Worm (Caenorhabditis elegans) whole organism, midembryonic: Measurements from ENCODE around the gene figl-1.
"Not testable (repeated sequence)": the region's sequence is repeated elsewhere in the genome, so short reads cannot be mapped to it uniquely, and the experiment has no call there.

Experiments used
- T22C8.4 ChIP-seq: fragments of 200-800 bp; sonication (Bioruptor generic); IDR thresholded peaks from 2 replicates; pipeline ENCODE4 v1.3.6; 2022; ENCODE audit warnings: missing genetic modification characterization, missing compliant biosample characterization
- cog-1 ChIP-seq: sonication (generic microtip); optimal IDR thresholded peaks from 2 replicates; lab custom pipeline; 2016; ENCODE audit warnings: missing genetic modification characterization, missing compliant biosample characterization
- flt-1 ChIP-seq: fragments of 200-800 bp; sonication (Bioruptor generic); IDR thresholded peaks from 2 replicates; pipeline ENCODE4 v1.3.6; 2022; ENCODE audit warnings: missing genetic modification characterization, missing compliant biosample characterization
- klf-2 ChIP-seq: fragments of 200-800 bp; sonication (Bioruptor generic); conservative IDR thresholded peaks from 2 replicates; pipeline ENCODE4 v1.3.6; 2022; ENCODE audit warnings: missing genetic modification reagents, missing genetic modification characterization, missing compliant biosample characterization
- med-1 ChIP-seq: sonication (generic microtip); optimal IDR thresholded peaks from 2 replicates; lab custom pipeline; 2017; ENCODE audit warnings: missing genetic modification characterization, mild to moderate bottlenecking, missing compliant biosample characterization, antibody characterized with exemption, missing genetic modification reagents; ENCODE audit not compliant: insufficient read depth
- ref-1 ChIP-seq: fragments of 200-800 bp; sonication (Bioruptor generic); conservative IDR thresholded peaks from 2 replicates; pipeline ENCODE4 v1.3.6; 2022; ENCODE audit warnings: missing genetic modification reagents, missing genetic modification characterization, missing compliant biosample characterization
- tab-1 ChIP-seq: fragments of 200-800 bp; sonication (Bioruptor generic); IDR thresholded peaks from 2 replicates; pipeline ENCODE4 v1.3.6; 2022; ENCODE audit warnings: missing genetic modification characterization, missing compliant biosample characterization
- ztf-23 ChIP-seq: fragments of 200-800 bp; sonication (Bioruptor generic); IDR thresholded peaks from 2 replicates; pipeline ENCODE4 v1.3.6; 2022; ENCODE audit warnings: missing genetic modification reagents, missing genetic modification characterization, missing compliant biosample characterization
- ztf-29 ChIP-seq: fragments of 200-800 bp; sonication (Bioruptor generic); IDR thresholded peaks from 2 replicates; pipeline ENCODE4 v1.3.6; 2022; ENCODE audit warnings: missing genetic modification reagents, missing genetic modification characterization, missing compliant biosample characterization

figl-1 gene

ce11 chrV:4299741-4300140 is 46.1 kb downstream of the figl-1 start, which contains the start of gene ZC132.3:
Gene ZC132.3, minus strand, starts transcription at chrV:4299841.
- no peak for TF ChIP-seq ztf-29 (GFP tag; lab: Robert Waterston, UW)
- TF ChIP-seq klf-2 (GFP tag; lab: Robert Waterston, UW): no peak
- TF ChIP-seq ztf-23: no peak
- no peak for TF ChIP-seq ref-1 (GFP tag; lab: Robert Waterston, UW)
- no peak for TF ChIP-seq T22C8.4 (GFP tag; lab: Robert Waterston, UW)
- no peak for TF ChIP-seq flt-1 (GFP tag; lab: Robert Waterston, UW)
- no peak for TF ChIP-seq med-1 (GFP tag; lab: Kevin White, UChicago)
- no peak for TF ChIP-seq tab-1 (GFP tag; lab: Robert Waterston, UW)

- TF ChIP-seq med-1 (GFP tag; lab: Kevin White, UChicago): no peak
Measured at ce11 chrV:4298579-4298978, 47.2 kb downstream of the figl-1 start, which contains the start of gene ZC132.11. Gene ZC132.11, minus strand, starts transcription at chrV:4298679.

ce11 chrV:4295920-4296319 is 49.9 kb downstream of the figl-1 start, which contains the start of gene F47D2.11:
Gene F47D2.11, minus strand, starts transcription at chrV:4296020.
- TF ChIP-seq cog-1 (no peak), ztf-29 (GFP tag; lab: Robert Waterston, UW) (no peak), tab-1 (GFP tag; lab: Robert Waterston, UW) (no peak), ref-1 (GFP tag; lab: Robert Waterston, UW) (no peak)

DNA sequence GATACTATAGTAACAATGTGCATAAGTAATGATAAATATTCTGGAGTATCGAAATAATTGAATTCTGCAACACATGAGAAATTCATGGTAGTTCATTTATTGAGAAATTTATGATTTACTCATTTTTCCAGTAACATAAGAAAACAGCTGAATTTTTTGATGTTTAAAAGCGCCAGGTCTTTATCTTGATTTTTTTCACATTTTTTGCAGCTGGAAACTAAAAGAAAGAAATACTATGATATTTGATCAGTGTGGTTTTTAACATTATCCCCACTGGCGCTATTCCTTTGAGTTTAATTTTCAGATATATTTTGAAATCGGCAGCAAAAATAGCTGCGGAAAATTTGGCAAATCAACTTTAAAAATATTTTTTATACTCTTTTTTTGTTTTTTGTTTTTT is 52.4 kb downstream of the figl-1 start, which contains the start of gene srh-194:
TSS of gene srh-194 (minus strand) at position 101 of the 400 bp plus-strand sequence.
- not testable (repeated sequence) for TF ChIP-seq med-1 (GFP tag; lab: Kevin White, UChicago); cog-1; ref-1 (GFP tag; lab: Robert Waterston, UW)
